Fruit fly (Drosophila melanogaster) Kc167 (cell line): ENCODE data around the gene Or7a.

Experiments
- Sin3A ChIP-seq: fragments of >200 bp; optimal IDR thresholded peaks from 2 replicates; lab custom pipeline; 2018; ENCODE audit warnings: missing external identifiers
- h ChIP-seq: fragments of >200 bp; optimal IDR thresholded peaks from 3 replicates; lab custom pipeline; 2018; ENCODE audit warnings: missing external identifiers
- insv ChIP-seq: fragments of >200 bp; optimal IDR thresholded peaks from 3 replicates; lab custom pipeline; 2018; ENCODE audit warnings: missing external identifiers

DNA sequence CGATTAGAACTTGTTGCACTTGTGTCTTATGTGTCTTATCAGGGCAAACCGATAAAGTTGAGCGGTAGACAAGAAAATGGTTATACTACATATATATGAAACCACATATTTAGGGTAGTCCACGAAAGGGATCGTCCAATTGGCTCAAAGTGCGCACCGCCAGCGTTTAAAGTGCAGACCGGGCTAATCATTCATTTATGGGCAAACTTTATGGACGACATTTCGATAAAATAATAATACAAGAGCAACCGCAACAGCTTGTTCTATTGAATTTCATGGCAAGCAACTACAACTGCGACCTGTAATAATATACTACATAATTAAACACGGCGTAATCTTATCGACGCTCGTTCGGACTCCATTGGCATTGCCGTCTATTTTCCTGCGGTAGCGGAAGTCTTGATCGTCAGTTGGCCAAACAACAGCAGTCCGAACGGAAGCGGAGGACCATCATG, 30.1 kb downstream of the Or7a start, which contains the start of the genes cyr and CG2120:
- TF ChIP-seq Sin3A (lab: Kevin White, UChicago) (no peak), insv (lab: Kevin White, UChicago) (no peak), h (lab: Kevin White, UChicago) (no peak)
